Fruit fly (Drosophila melanogaster) whole organism, embryonic: ENCODE measurements around the gene GXIVsPLA2.

Experiments
- ATbp ChIP-seq: fragments of 200-800 bp; sonication (Bioruptor generic); optimal IDR thresholded peaks from 2 replicates; lab custom pipeline; 2017; ENCODE audit warnings: missing biosample characterization, mild to moderate bottlenecking, missing genetic modification characterization, missing genetic modification reagents
- Adf1 ChIP-seq: fragments of 200-800 bp; sonication (Bioruptor generic); IDR thresholded peaks from 2 replicates; pipeline ENCODE4 v1.3.6; 2022; ENCODE audit warnings: missing biosample characterization, missing genetic modification characterization
- Awh ChIP-seq: fragments of 200-800 bp; sonication (Bioruptor generic); IDR thresholded peaks from 2 replicates; pipeline ENCODE4, ENCODE4 v1.3.6; 2022; ENCODE audit warnings: missing biosample characterization, missing genetic modification characterization
- Bteb2 ChIP-seq: fragments of 200-800 bp; sonication (Bioruptor generic); optimal IDR thresholded peaks from 2 replicates; lab custom pipeline; 2016; ENCODE audit warnings: missing biosample characterization, missing genetic modification characterization
- CG11093 ChIP-seq: fragments of 200-800 bp; sonication (Bioruptor generic); IDR thresholded peaks from 3 replicates; pipeline ENCODE4 v1.3.6; 2022; ENCODE audit warnings: missing biosample characterization, missing genetic modification characterization
- CG13287 ChIP-seq: fragments of 200-800 bp; sonication (Bioruptor generic); IDR thresholded peaks from 2 replicates; pipeline ENCODE4 v1.3.6; 2022; ENCODE audit warnings: missing biosample characterization, missing genetic modification characterization; ENCODE audit not compliant: partially characterized antibody
- CG14710 ChIP-seq: fragments of 200-800 bp; sonication (Bioruptor generic); optimal IDR thresholded peaks from 3 replicates; lab custom pipeline; 2019; ENCODE audit warnings: missing biosample characterization, mild to moderate bottlenecking, missing genetic modification characterization, moderate library complexity
- CG14965 ChIP-seq: fragments of 200-800 bp; sonication (Bioruptor generic); optimal IDR thresholded peaks from 2 replicates; lab custom pipeline; 2016; ENCODE audit warnings: missing biosample characterization, missing genetic modification characterization, borderline replicate concordance
- CG15479 ChIP-seq: fragments of 200-800 bp; sonication (Bioruptor generic); optimal IDR thresholded peaks from 3 replicates; lab custom pipeline; 2019; ENCODE audit warnings: missing biosample characterization, mild to moderate bottlenecking, missing genetic modification characterization, moderate library complexity
- CG2678 ChIP-seq: fragments of 200-800 bp; sonication (Bioruptor generic); optimal IDR thresholded peaks from 3 replicates; lab custom pipeline; 2019; ENCODE audit warnings: missing biosample characterization, mild to moderate bottlenecking, missing genetic modification characterization, moderate library complexity
- CG5180 ChIP-seq: fragments of 200-800 bp; sonication (Bioruptor generic); optimal IDR thresholded peaks from 3 replicates; lab custom pipeline; 2017; ENCODE audit warnings: missing biosample characterization, missing genetic modification characterization, mild to moderate bottlenecking, moderate library complexity, missing genetic modification reagents
- CG7372 ChIP-seq: fragments of 200-800 bp; sonication (Bioruptor generic); IDR thresholded peaks from 2 replicates; pipeline ENCODE4 v1.3.6; 2022; ENCODE audit warnings: missing biosample characterization, missing genetic modification characterization
- CG9727 ChIP-seq: fragments of 200-800 bp; sonication (Bioruptor generic); optimal IDR thresholded peaks from 3 replicates; lab custom pipeline; 2017; ENCODE audit warnings: missing biosample characterization, mild to moderate bottlenecking, missing genetic modification characterization
- CrebB ChIP-seq: fragments of 200-800 bp; sonication (Bioruptor generic); optimal IDR thresholded peaks from 3 replicates; lab custom pipeline; 2018; ENCODE audit warnings: missing biosample characterization, mild to moderate bottlenecking, missing genetic modification characterization
- Deaf1 ChIP-seq: fragments of 200-800 bp; optimal IDR thresholded peaks from 3 replicates; lab custom pipeline; 2019; ENCODE audit warnings: missing biosample characterization, mild to moderate bottlenecking, missing genetic modification characterization, moderate library complexity
- Dll ChIP-seq: fragments of 200-800 bp; sonication (Bioruptor generic); IDR thresholded peaks from 4 replicates; pipeline ENCODE4 v1.3.6; 2022; ENCODE audit warnings: missing biosample characterization, missing genetic modification characterization; ENCODE audit not compliant: partially characterized antibody
- Elba2 ChIP-seq: fragments of 200-800 bp; sonication (Bioruptor generic); optimal IDR thresholded peaks from 3 replicates; lab custom pipeline; 2016; ENCODE audit warnings: missing biosample characterization, missing genetic modification characterization
- HmgZ ChIP-seq: fragments of 200-800 bp; sonication (Bioruptor generic); optimal IDR thresholded peaks from 2 replicates; lab custom pipeline; 2018; ENCODE audit warnings: missing biosample characterization, mild to moderate bottlenecking, missing genetic modification characterization
- Hr51 ChIP-seq, 2 experiments: fragments of 200-800 bp; sonication (Bioruptor generic); optimal IDR thresholded peaks; 2 replicates in 1 of 2; 3 replicates in 1 of 2; lab custom pipeline; 2016 to 2018; ENCODE audit warnings: missing biosample characterization in 2 of 2, missing genetic modification characterization in 2 of 2, mild to moderate bottlenecking in 1 of 2, moderate library complexity in 1 of 2
- NC2α ChIP-seq: fragments of 200-800 bp; sonication (Bioruptor generic); optimal IDR thresholded peaks from 2 replicates; lab custom pipeline; 2016; ENCODE audit warnings: missing biosample characterization, missing genetic modification characterization
- NFAT ChIP-seq: fragments of 200-800 bp; sonication (Bioruptor generic); IDR thresholded peaks from 2 replicates; pipeline ENCODE4 v1.3.6; 2022; ENCODE audit warnings: missing biosample characterization, missing genetic modification characterization
- Scr ChIP-seq: fragments of 200-800 bp; sonication (Bioruptor generic); IDR thresholded peaks from 2 replicates; pipeline ENCODE4 v1.3.6; 2022; ENCODE audit warnings: missing biosample characterization, missing genetic modification characterization; ENCODE audit not compliant: partially characterized antibody
- Side ChIP-seq: fragments of 200-800 bp; sonication (Bioruptor generic); optimal IDR thresholded peaks from 2 replicates; lab custom pipeline; 2016; ENCODE audit warnings: missing biosample characterization, missing genetic modification characterization
- abd-A ChIP-seq: fragments of 200-800 bp; sonication (Bioruptor generic); optimal IDR thresholded peaks from 3 replicates; lab custom pipeline; 2019; ENCODE audit warnings: missing biosample characterization, mild to moderate bottlenecking, missing genetic modification characterization, moderate library complexity
- bigmax ChIP-seq: fragments of 200-800 bp; sonication (Bioruptor generic); optimal IDR thresholded peaks from 2 replicates; lab custom pipeline; 2018; ENCODE audit warnings: missing biosample characterization, mild to moderate bottlenecking, missing genetic modification characterization
- chif ChIP-seq, 2 experiments: fragments of 200-800 bp; sonication (Bioruptor generic); optimal IDR thresholded peaks; 3 replicates each; lab custom pipeline; 2016; ENCODE audit warnings: missing biosample characterization in 2 of 2, missing genetic modification characterization in 2 of 2
- chinmo ChIP-seq: fragments of 200-800 bp; sonication (Bioruptor generic); IDR thresholded peaks from 4 replicates; pipeline ENCODE4 v1.3.6; 2022; ENCODE audit warnings: missing biosample characterization, missing genetic modification characterization; ENCODE audit not compliant: partially characterized antibody
- dimm ChIP-seq: fragments of 200-800 bp; sonication (Bioruptor generic); IDR thresholded peaks from 2 replicates; pipeline ENCODE4 v1.3.6; 2022; ENCODE audit warnings: missing biosample characterization, missing genetic modification characterization
- dysf ChIP-seq: fragments of 200-800 bp; sonication (Bioruptor generic); IDR thresholded peaks from 3 replicates; pipeline ENCODE4 v1.3.6; 2022; ENCODE audit warnings: missing biosample characterization, missing genetic modification characterization
- exex ChIP-seq: fragments of 200-800 bp; sonication (Bioruptor generic); optimal IDR thresholded peaks from 4 replicates; lab custom pipeline; 2018; ENCODE audit warnings: missing biosample characterization, mild to moderate bottlenecking, missing genetic modification characterization, moderate library complexity
- fd3F ChIP-seq: fragments of 200-800 bp; sonication (Bioruptor generic); optimal IDR thresholded peaks from 2 replicates; lab custom pipeline; 2018; ENCODE audit warnings: missing biosample characterization, mild to moderate bottlenecking, missing genetic modification characterization, moderate library complexity
- gem ChIP-seq: fragments of 200-800 bp; sonication (Bioruptor generic); optimal IDR thresholded peaks from 2 replicates; lab custom pipeline; 2019; ENCODE audit warnings: missing biosample characterization, mild to moderate bottlenecking, missing genetic modification characterization, moderate library complexity
- hkb ChIP-seq, 2 experiments: fragments of 200-800 bp in 1 of 2; fragments of >200 bp in 1 of 2; sonication (Bioruptor generic) in 1 of 2; IDR thresholded peaks in 1 of 2; optimal IDR thresholded peaks in 1 of 2; 2 replicates each; pipeline versions ENCODE4 v1.3.6 to Lab custom; 2017 to 2022; ENCODE audit warnings: missing biosample characterization in 1 of 2, missing genetic modification characterization in 1 of 2
- kah ChIP-seq: fragments of 200-800 bp; sonication (Bioruptor generic); optimal IDR thresholded peaks from 2 replicates; lab custom pipeline; 2018; ENCODE audit warnings: missing biosample characterization, mild to moderate bottlenecking, missing genetic modification characterization
- nerfin-1 ChIP-seq: fragments of 200-800 bp; sonication (Bioruptor generic); optimal IDR thresholded peaks from 3 replicates; lab custom pipeline; 2019; ENCODE audit warnings: missing biosample characterization, mild to moderate bottlenecking, missing genetic modification characterization, moderate library complexity
- nom ChIP-seq: fragments of 200-800 bp; sonication (Bioruptor generic); optimal IDR thresholded peaks from 2 replicates; lab custom pipeline; 2017; ENCODE audit warnings: missing biosample characterization, missing genetic modification characterization, mild to moderate bottlenecking, moderate library complexity, missing genetic modification reagents
- p53 ChIP-seq: fragments of 200-800 bp; sonication (Bioruptor generic); optimal IDR thresholded peaks from 2 replicates; lab custom pipeline; 2016; ENCODE audit warnings: missing biosample characterization, missing genetic modification characterization
- pho ChIP-seq: fragments of 200-800 bp; sonication (Bioruptor generic); optimal IDR thresholded peaks from 2 replicates; lab custom pipeline; 2016; ENCODE audit warnings: missing biosample characterization, missing genetic modification characterization
- prd ChIP-seq, 3 experiments: fragments of >200 bp in 2 of 3; fragments of 200-800 bp in 1 of 3; sonication (Bioruptor generic) in 1 of 3; optimal IDR thresholded peaks in 2 of 3; IDR thresholded peaks in 1 of 3; 2 replicates in 2 of 3; 3 replicates in 1 of 3; pipeline versions ENCODE4 v1.3.6 to Lab custom; 2017 to 2022; ENCODE audit warnings: missing biosample characterization in 1 of 3, missing genetic modification characterization in 1 of 3
- psq ChIP-seq: fragments of 200-800 bp; sonication (Bioruptor generic); optimal IDR thresholded peaks from 2 replicates; lab custom pipeline; 2017; ENCODE audit warnings: missing biosample characterization, missing genetic modification characterization
- row ChIP-seq: fragments of 200-800 bp; sonication (Bioruptor generic); IDR thresholded peaks from 3 replicates; pipeline ENCODE4 v1.3.6; 2022; ENCODE audit warnings: missing biosample characterization, missing genetic modification characterization
- sob ChIP-seq: fragments of 200-800 bp; sonication (Bioruptor generic); IDR thresholded peaks from 2 replicates; pipeline ENCODE4 v1.3.6; 2022; ENCODE audit warnings: missing biosample characterization, missing genetic modification characterization
- sr ChIP-seq: fragments of 200-800 bp; sonication (Bioruptor generic); IDR thresholded peaks from 3 replicates; pipeline ENCODE4 v1.3.6; 2022; ENCODE audit warnings: missing biosample characterization, missing genetic modification characterization
- trem ChIP-seq: fragments of 200-800 bp; optimal IDR thresholded peaks from 3 replicates; lab custom pipeline; 2019; ENCODE audit warnings: missing biosample characterization, mild to moderate bottlenecking, missing genetic modification characterization, moderate library complexity
- vvl ChIP-seq: fragments of 200-800 bp; sonication (Bioruptor generic); IDR thresholded peaks from 2 replicates; pipeline ENCODE4 v1.3.6; 2022; ENCODE audit warnings: missing biosample characterization, missing genetic modification characterization
- zen ChIP-seq: fragments of 200-800 bp; sonication (Bioruptor generic); optimal IDR thresholded peaks from 3 replicates; lab custom pipeline; 2018; ENCODE audit warnings: missing biosample characterization, mild to moderate bottlenecking, missing genetic modification characterization, moderate library complexity
- zf30C ChIP-seq: fragments of 200-800 bp; sonication (Bioruptor generic); optimal IDR thresholded peaks from 3 replicates; lab custom pipeline; 2018; ENCODE audit warnings: missing biosample characterization, mild to moderate bottlenecking, missing genetic modification characterization
- zfh1 ChIP-seq: fragments of 200-800 bp; sonication (Bioruptor generic); IDR thresholded peaks from 3 replicates; pipeline ENCODE4 v1.3.6; 2022; ENCODE audit warnings: missing biosample characterization, missing genetic modification characterization

GXIVsPLA2 gene

dm6 chr3L:15952909-15953308, 2.0 kb upstream of the GXIVsPLA2 start (continued):
- TF ChIP-seq Deaf1 (tag; lab: Kevin White, UChicago) (peak; percentile 78), trem (tag; lab: Kevin White, UChicago) (no peak), Adf1 (GFP tag; lab: Robert Waterston, UW) (peak; percentile 96), CG13287 (GFP tag; lab: Robert Waterston, UW) (peak; percentile 10; the same call in 1 of the 2 replicates), chif (GFP tag; optimal IDR thresholded peaks at IDR 0.05; lab: Kevin White, UChicago) (no peak), CG5180 (GFP tag; lab: Kevin White, UChicago) (no peak), nom (GFP tag; lab: Kevin White, UChicago) (peak; percentile 10), chinmo (GFP tag; lab: Robert Waterston, UW) (0 out of 4 replicates have a peak, but pooled peaks have one; percentile 38), pho (no peak), Scr (no peak), CG7372 (GFP tag; lab: Robert Waterston, UW) (no peak), Awh (GFP tag; lab: Robert Waterston, UW) (0 out of 2 replicates have a peak, but pooled peaks have one; percentile 12), Dll (GFP tag; lab: Robert Waterston, UW) (no peak), abd-A (peak; percentile 30), Elba2 (GFP tag; lab: Kevin White, UChicago) (no peak), dimm (no peak), CrebB (no peak)

- no peak for TF ChIP-seq CG14965
- peak; percentile 10 for TF ChIP-seq zf30C (GFP tag; lab: Kevin White, UChicago)
- no peak for TF ChIP-seq CG9727 (GFP tag; lab: Kevin White, UChicago)
- peak; percentile 21; the same call in 1 of the 3 replicates for TF ChIP-seq row (GFP tag; lab: Robert Waterston, UW)
- no peak for TF ChIP-seq hkb (optimal IDR thresholded peaks at IDR 0.05; lab: Kevin White, UChicago)
- TF ChIP-seq hkb (GFP tag; IDR thresholded peaks at IDR 0.05; lab: Robert Waterston, UW): 0 out of 2 replicates have a peak, but pooled peaks have one; percentile 23
- peak; percentile 29 for TF ChIP-seq CG2678 (tag; lab: Kevin White, UChicago)
- TF ChIP-seq p53 (GFP tag; lab: Kevin White, UChicago): peak; percentile 65
- TF ChIP-seq vvl: 0 out of 2 replicates have a peak, but pooled peaks have one; percentile 18
- TF ChIP-seq sr (GFP tag; lab: Robert Waterston, UW): no peak
- TF ChIP-seq HmgZ (tag; lab: Kevin White, UChicago): no peak
- no peak for TF ChIP-seq Side (GFP tag; lab: Kevin White, UChicago)
- TF ChIP-seq Hr51 (GFP tag; optimal IDR thresholded peaks at IDR 0.05; lab: Kevin White, UChicago): no peak
- TF ChIP-seq psq: no peak
- no peak for TF ChIP-seq sob (GFP tag; lab: Robert Waterston, UW)
- TF ChIP-seq prd (optimal IDR thresholded peaks at IDR 0.05; lab: Kevin White, UChicago): no peak
- TF ChIP-seq prd (GFP tag; IDR thresholded peaks at IDR 0.05; lab: Robert Waterston, UW): peak; percentile 22; the same call in 1 of the 3 replicates
- TF ChIP-seq NFAT (GFP tag; lab: Robert Waterston, UW): no peak
- TF ChIP-seq zen (tag; lab: Kevin White, UChicago): peak; percentile 2
- TF ChIP-seq ATbp (GFP tag; lab: Kevin White, UChicago): no peak
- no peak for TF ChIP-seq Bteb2 (GFP tag; lab: Kevin White, UChicago)
- no peak for TF ChIP-seq bigmax (GFP tag; lab: Kevin White, UChicago)
- no peak for TF ChIP-seq Scr
- TF ChIP-seq dysf (GFP tag; lab: Robert Waterston, UW): no peak; the same call in 1 of the 3 replicates
- TF ChIP-seq CG15479 (GFP tag; lab: Kevin White, UChicago): peak; percentile 11
- TF ChIP-seq zfh1 (GFP tag; lab: Robert Waterston, UW): no peak
- TF ChIP-seq NC2α (GFP tag; lab: Kevin White, UChicago): no peak
- TF ChIP-seq gem (tag; lab: Kevin White, UChicago): peak; percentile 1
- peak; percentile 5 for TF ChIP-seq nerfin-1 (tag; lab: Kevin White, UChicago)
- no peak for TF ChIP-seq CG11093 (GFP tag; lab: Robert Waterston, UW)
- TF ChIP-seq CG14710 (tag; lab: Kevin White, UChicago): no peak
- no peak for TF ChIP-seq exex (tag; lab: Kevin White, UChicago)
- no peak for TF ChIP-seq kah (GFP tag; lab: Kevin White, UChicago)
- TF ChIP-seq fd3F: no peak
Measured at dm6 chr3L:15953892-15954291, 1.0 kb upstream of the GXIVsPLA2 start.
